Fruit fly (Drosophila melanogaster) whole organism, embryonic: ENCODE results near the gene Gale.
A peak's percentile ranks its signal among the peaks of the same experiment; 100 is the strongest.

ENCODE experiments used
- Awh ChIP-seq: fragments of 200-800 bp; sonication (Bioruptor generic); IDR thresholded peaks from 2 replicates; pipeline ENCODE4, ENCODE4 v1.3.6; 2022; ENCODE audit warnings: missing biosample characterization, missing genetic modification characterization
- Bgb ChIP-seq: fragments of 200-800 bp; sonication (Bioruptor generic); IDR thresholded peaks from 2 replicates; pipeline ENCODE4 v1.3.6; 2022; ENCODE audit warnings: missing biosample characterization, missing genetic modification characterization; ENCODE audit not compliant: partially characterized antibody
- CG10267 ChIP-seq: fragments of 200-800 bp; sonication (Bioruptor generic); optimal IDR thresholded peaks from 2 replicates; lab custom pipeline; 2018; ENCODE audit warnings: missing biosample characterization, mild to moderate bottlenecking, missing genetic modification characterization, moderate library complexity
- CG10431 ChIP-seq: fragments of 200-800 bp; sonication (Bioruptor generic); optimal IDR thresholded peaks from 3 replicates; lab custom pipeline; 2018; ENCODE audit warnings: missing biosample characterization, mild to moderate bottlenecking, missing genetic modification characterization
- CG11247 ChIP-seq: fragments of 200-800 bp; sonication (Bioruptor generic); IDR thresholded peaks from 2 replicates; pipeline ENCODE4 v1.3.6; 2022; ENCODE audit warnings: missing biosample characterization, missing genetic modification characterization
- CG12071 ChIP-seq: fragments of 200-800 bp; sonication (Bioruptor generic); optimal IDR thresholded peaks from 3 replicates; lab custom pipeline; 2018; ENCODE audit warnings: missing biosample characterization, mild to moderate bottlenecking, missing genetic modification characterization
- CG13894 ChIP-seq: fragments of 200-800 bp; sonication (Bioruptor generic); optimal IDR thresholded peaks from 3 replicates; lab custom pipeline; 2018; ENCODE audit warnings: missing biosample characterization, mild to moderate bottlenecking, missing genetic modification characterization, moderate library complexity
- CG14667 ChIP-seq: fragments of 200-800 bp; sonication (Bioruptor generic); IDR thresholded peaks from 2 replicates; pipeline ENCODE4 v1.3.6; 2022; ENCODE audit warnings: missing biosample characterization, missing genetic modification characterization
- CG1529 ChIP-seq: fragments of 200-800 bp; sonication (Bioruptor generic); optimal IDR thresholded peaks from 3 replicates; lab custom pipeline; 2018; ENCODE audit warnings: missing biosample characterization, missing genetic modification characterization
- CG16815 ChIP-seq: fragments of 200-800 bp; sonication (Bioruptor generic); optimal IDR thresholded peaks from 3 replicates; lab custom pipeline; 2017; ENCODE audit warnings: missing biosample characterization, mild to moderate bottlenecking, missing genetic modification characterization
- CG17186 ChIP-seq: fragments of 200-800 bp; sonication (Bioruptor generic); optimal IDR thresholded peaks from 3 replicates; lab custom pipeline; 2017; ENCODE audit warnings: missing biosample characterization, missing genetic modification reagents, missing genetic modification characterization
- CG2889 ChIP-seq: fragments of 200-800 bp; sonication (Bioruptor generic); IDR thresholded peaks from 3 replicates; pipeline ENCODE4 v1.3.6; 2022; ENCODE audit warnings: missing biosample characterization, missing genetic modification characterization
- CG32532 ChIP-seq: fragments of 200-800 bp; sonication (Bioruptor generic); IDR thresholded peaks from 2 replicates; pipeline ENCODE4 v1.3.6; 2022; ENCODE audit warnings: missing biosample characterization, missing genetic modification characterization
- CG32772 ChIP-seq: fragments of 200-800 bp; sonication (Bioruptor generic); IDR thresholded peaks from 2 replicates; pipeline ENCODE4 v1.3.6; 2022; ENCODE audit warnings: missing biosample characterization, missing genetic modification characterization
- CG3407 ChIP-seq: fragments of 200-800 bp; sonication (Bioruptor generic); optimal IDR thresholded peaks from 2 replicates; lab custom pipeline; 2018; ENCODE audit warnings: missing biosample characterization, mild to moderate bottlenecking, missing genetic modification characterization
- CG6689 ChIP-seq: fragments of 200-800 bp; sonication (Bioruptor generic); IDR thresholded peaks from 2 replicates; pipeline ENCODE4 v1.3.6; 2022; ENCODE audit warnings: missing biosample characterization, missing genetic modification characterization
- CG8290 ChIP-seq, 3 experiments: fragments of 200-800 bp; sonication (Bioruptor generic); optimal IDR thresholded peaks; 2 replicates each; lab custom pipeline; 2016 to 2019; ENCODE audit warnings: missing biosample characterization in 3 of 3, missing genetic modification characterization in 3 of 3, mild to moderate bottlenecking in 2 of 3, moderate library complexity in 1 of 3
- CG8359 ChIP-seq: fragments of 200-800 bp; sonication (Bioruptor generic); optimal IDR thresholded peaks from 2 replicates; lab custom pipeline; 2017; ENCODE audit warnings: missing biosample characterization, mild to moderate bottlenecking, missing genetic modification characterization, borderline replicate concordance
- CG9797 ChIP-seq: fragments of 200-800 bp; sonication (Bioruptor generic); optimal IDR thresholded peaks from 3 replicates; lab custom pipeline; 2018; ENCODE audit warnings: missing biosample characterization, mild to moderate bottlenecking, missing genetic modification characterization
- Dad ChIP-seq: fragments of 200-800 bp; sonication (Bioruptor generic); optimal IDR thresholded peaks from 3 replicates; lab custom pipeline; 2016; ENCODE audit warnings: missing biosample characterization, missing genetic modification characterization
- Dp ChIP-seq: fragments of 200-800 bp; sonication (Bioruptor generic); optimal IDR thresholded peaks from 2 replicates; lab custom pipeline; 2018; ENCODE audit warnings: missing biosample characterization, mild to moderate bottlenecking, missing genetic modification characterization, moderate library complexity
- Gsc ChIP-seq: fragments of 200-800 bp; sonication (Bioruptor generic); IDR thresholded peaks from 2 replicates; pipeline ENCODE4 v1.3.6; 2022; ENCODE audit warnings: missing biosample characterization, missing genetic modification characterization
- Max ChIP-seq: fragments of 200-800 bp; sonication (Bioruptor generic); optimal IDR thresholded peaks from 2 replicates; lab custom pipeline; 2016; ENCODE audit warnings: missing biosample characterization, mild to moderate bottlenecking, missing genetic modification characterization
- Neu2 ChIP-seq: fragments of 200-800 bp; sonication (Bioruptor generic); optimal IDR thresholded peaks from 3 replicates; lab custom pipeline; 2016; ENCODE audit warnings: missing biosample characterization, missing genetic modification characterization, borderline replicate concordance
- TFAM ChIP-seq: fragments of 200-800 bp; sonication (Bioruptor generic); optimal IDR thresholded peaks from 2 replicates; lab custom pipeline; 2017; ENCODE audit warnings: missing biosample characterization, missing genetic modification characterization, inconsistent platforms
- Trl ChIP-seq, 3 experiments: fragments of >200 bp in 2 of 3; fragments of 200-800 bp in 1 of 3; sonication (Bioruptor generic) in 1 of 3; optimal IDR thresholded peaks; 2 replicates in 1 of 3; 3 replicates in 2 of 3; lab custom pipeline; 2016 to 2017; ENCODE audit warnings: missing biosample characterization in 1 of 3, missing genetic modification characterization in 1 of 3
- Xbp1 ChIP-seq: fragments of 200-800 bp; sonication (Bioruptor generic); optimal IDR thresholded peaks from 3 replicates; lab custom pipeline; 2016; ENCODE audit warnings: missing biosample characterization, mild to moderate bottlenecking, missing genetic modification characterization
- ara ChIP-seq: fragments of 200-800 bp; sonication (Bioruptor generic); IDR thresholded peaks from 2 replicates; pipeline ENCODE4 v1.3.6; 2022; ENCODE audit warnings: missing biosample characterization, missing genetic modification characterization
- bbx ChIP-seq: fragments of 200-800 bp; sonication (Bioruptor generic); IDR thresholded peaks from 2 replicates; pipeline ENCODE4 v1.3.6; 2022; ENCODE audit warnings: missing biosample characterization, missing genetic modification characterization; ENCODE audit not compliant: partially characterized antibody
- bcd ChIP-seq: fragments of 200-800 bp; sonication (Bioruptor generic); optimal IDR thresholded peaks from 2 replicates; lab custom pipeline; 2017; ENCODE audit warnings: missing biosample characterization, mild to moderate bottlenecking, missing genetic modification characterization
- crol ChIP-seq: fragments of 200-800 bp; sonication (Bioruptor generic); IDR thresholded peaks from 2 replicates; pipeline ENCODE4 v1.3.6; 2022; ENCODE audit warnings: missing biosample characterization, missing genetic modification characterization
- disco-r ChIP-seq: fragments of 200-800 bp; sonication (Bioruptor generic); optimal IDR thresholded peaks from 2 replicates; lab custom pipeline; 2016; ENCODE audit warnings: missing biosample characterization, missing genetic modification characterization
- dpn ChIP-seq, 2 experiments: fragments of 200-800 bp; sonication (Bioruptor generic); optimal IDR thresholded peaks; 3 replicates each; lab custom pipeline; 2016; ENCODE audit warnings: missing biosample characterization in 2 of 2, missing genetic modification characterization in 2 of 2
- ewg ChIP-seq: fragments of 200-800 bp; sonication (Bioruptor generic); optimal IDR thresholded peaks from 3 replicates; lab custom pipeline; 2017; ENCODE audit warnings: mild to moderate bottlenecking, missing biosample characterization, missing genetic modification reagents, missing genetic modification characterization
- fru ChIP-seq: fragments of >200 bp; optimal IDR thresholded peaks from 2 replicates; lab custom pipeline; 2017
- hb ChIP-seq: fragments of 200-800 bp; sonication (Bioruptor generic); IDR thresholded peaks from 3 replicates; pipeline ENCODE4 v1.3.6; 2022; ENCODE audit warnings: missing biosample characterization, missing genetic modification characterization; ENCODE audit not compliant: partially characterized antibody
- inv ChIP-seq: fragments of 200-800 bp; sonication (Bioruptor generic); IDR thresholded peaks from 2 replicates; pipeline ENCODE4 v1.3.6; 2022; ENCODE audit warnings: missing biosample characterization, missing genetic modification characterization; ENCODE audit not compliant: partially characterized antibody
- oc ChIP-seq: fragments of 200-800 bp; sonication (Bioruptor generic); optimal IDR thresholded peaks from 2 replicates; lab custom pipeline; 2018; ENCODE audit warnings: missing biosample characterization, mild to moderate bottlenecking, missing genetic modification characterization, moderate library complexity
- odd ChIP-seq: fragments of 200-800 bp; sonication (Bioruptor generic); optimal IDR thresholded peaks from 2 replicates; lab custom pipeline; 2017; ENCODE audit warnings: missing biosample characterization, mild to moderate bottlenecking, missing genetic modification characterization
- pfk ChIP-seq: fragments of 200-800 bp; sonication (Bioruptor generic); optimal IDR thresholded peaks from 2 replicates; lab custom pipeline; 2018; ENCODE audit warnings: missing biosample characterization, mild to moderate bottlenecking, missing genetic modification characterization, moderate library complexity
- pnt ChIP-seq: fragments of 200-800 bp; sonication (Bioruptor generic); optimal IDR thresholded peaks from 3 replicates; lab custom pipeline; 2016; ENCODE audit warnings: missing biosample characterization, missing genetic modification characterization
- pros ChIP-seq: fragments of 200-800 bp; sonication (Bioruptor generic); optimal IDR thresholded peaks from 3 replicates; lab custom pipeline; 2019; ENCODE audit warnings: missing biosample characterization, mild to moderate bottlenecking, missing genetic modification characterization, moderate library complexity
- rib ChIP-seq: fragments of 200-800 bp; sonication (Bioruptor generic); IDR thresholded peaks from 2 replicates; pipeline ENCODE4 v1.3.6; 2022; ENCODE audit warnings: missing biosample characterization, missing genetic modification characterization
- seq ChIP-seq: fragments of 200-800 bp; sonication (Bioruptor generic); IDR thresholded peaks from 2 replicates; pipeline ENCODE4 v1.3.6; 2022; ENCODE audit warnings: missing biosample characterization, missing genetic modification characterization
- stwl ChIP-seq: fragments of 200-800 bp; sonication (Bioruptor generic); optimal IDR thresholded peaks from 3 replicates; lab custom pipeline; 2018; ENCODE audit warnings: missing biosample characterization, mild to moderate bottlenecking, missing genetic modification characterization, moderate library complexity
- tgo ChIP-seq: fragments of 200-800 bp; sonication (Bioruptor generic); IDR thresholded peaks from 3 replicates; pipeline ENCODE4 v1.3.6; 2022; ENCODE audit warnings: missing biosample characterization, missing genetic modification characterization
- tx ChIP-seq: fragments of 200-800 bp; sonication (Bioruptor generic); optimal IDR thresholded peaks from 2 replicates; lab custom pipeline; 2016; ENCODE audit warnings: missing biosample characterization, missing genetic modification characterization
- vvl ChIP-seq: fragments of 200-800 bp; sonication (Bioruptor generic); IDR thresholded peaks from 2 replicates; pipeline ENCODE4 v1.3.6; 2022; ENCODE audit warnings: missing biosample characterization, missing genetic modification characterization
- zen2 ChIP-seq: fragments of 200-800 bp; sonication (Bioruptor generic); IDR thresholded peaks from 3 replicates; pipeline ENCODE4 v1.3.6; 2022; ENCODE audit warnings: missing biosample characterization, missing genetic modification characterization; ENCODE audit not compliant: partially characterized antibody

Gene Gale

dm6 chr3L:615425-616046, 32.8 kb upstream of the Gale start (continued):
- TF ChIP-seq CG8359, result peak; percentile 72
- peak; percentile 83 for TF ChIP-seq CG3407
- TF ChIP-seq ara (GFP tag; lab: Robert Waterston, UW), result peak; percentile 80
- no peak for TF ChIP-seq CG10431
- TF ChIP-seq CG6689, result peak; percentile 92
- TF ChIP-seq bcd (GFP tag; lab: Kevin White, UChicago), result peak; percentile 81
- peak; percentile 63 for TF ChIP-seq disco-r (GFP tag; lab: Kevin White, UChicago)
- peak; percentile 75; the same call in 2 of the 3 replicates for TF ChIP-seq CG2889 (GFP tag; lab: Robert Waterston, UW)
- peak; percentile 81 to 85 for TF ChIP-seq dpn (GFP tag; optimal IDR thresholded peaks at IDR 0.05; lab: Kevin White, UChicago)
- TF ChIP-seq oc (tag; lab: Kevin White, UChicago), result peak; percentile 83
- TF ChIP-seq Gsc (GFP tag; lab: Robert Waterston, UW), result peak; percentile 43
- no peak for TF ChIP-seq Bgb
- no peak for TF ChIP-seq zen2 (GFP tag; lab: Robert Waterston, UW)
- no peak for TF ChIP-seq hb (GFP tag; lab: Robert Waterston, UW)
- peak; percentile 38; the same call in 1 of the 2 replicates for TF ChIP-seq crol (GFP tag; lab: Robert Waterston, UW)
- no peak for TF ChIP-seq Trl (optimal IDR thresholded peaks at IDR 0.05; lab: Kevin White, UChicago)
- peak; percentile 82 for TF ChIP-seq Trl (GFP tag; optimal IDR thresholded peaks at IDR 0.05; lab: Kevin White, UChicago)
- no peak for TF ChIP-seq CG13894
- TF ChIP-seq CG16815 (GFP tag; lab: Kevin White, UChicago), result peak; percentile 67
- TF ChIP-seq tgo (GFP tag; lab: Robert Waterston, UW), result peak; percentile 88
- TF ChIP-seq CG32772, result peak; percentile 89
- TF ChIP-seq Xbp1 (GFP tag; lab: Kevin White, UChicago), result peak; percentile 92
- TF ChIP-seq CG10267 (tag; lab: Kevin White, UChicago), result peak; percentile 79
- TF ChIP-seq CG12071, result peak; percentile 39
- no peak for TF ChIP-seq fru
- peak; percentile 53 for TF ChIP-seq CG17186 (GFP tag; lab: Kevin White, UChicago)
- peak; percentile 89 for TF ChIP-seq Awh (GFP tag; lab: Robert Waterston, UW)
- peak; percentile 57 for TF ChIP-seq CG8290 (GFP tag; optimal IDR thresholded peaks at IDR 0.05; lab: Kevin White, UChicago)
- TF ChIP-seq CG8290 (tag; optimal IDR thresholded peaks at IDR 0.05; lab: Kevin White, UChicago), result no peak
- TF ChIP-seq tx (GFP tag; lab: Kevin White, UChicago), result peak; percentile 83
- peak; percentile 69 for TF ChIP-seq CG14667 (GFP tag; lab: Robert Waterston, UW)
- TF ChIP-seq Dad (GFP tag; lab: Kevin White, UChicago), result peak; percentile 81
- TF ChIP-seq CG32532 (GFP tag; lab: Robert Waterston, UW), result peak; percentile 73; the same call in 1 of the 2 replicates
- no peak for TF ChIP-seq Dp (GFP tag; lab: Kevin White, UChicago)
- TF ChIP-seq CG9797 (GFP tag; lab: Kevin White, UChicago), result no peak
- peak; percentile 87 for TF ChIP-seq Max (GFP tag; lab: Kevin White, UChicago)
- TF ChIP-seq stwl, result peak; percentile 3
- peak; percentile 92 for TF ChIP-seq vvl
- TF ChIP-seq pros (GFP tag; lab: Kevin White, UChicago), result peak; percentile 75
- peak; percentile 82 for TF ChIP-seq CG1529 (GFP tag; lab: Kevin White, UChicago)
- peak; percentile 76 for TF ChIP-seq odd (GFP tag; lab: Kevin White, UChicago)
- TF ChIP-seq pfk (GFP tag; lab: Kevin White, UChicago), result no peak
- peak; percentile 72 for TF ChIP-seq CG11247
- peak; percentile 79 for TF ChIP-seq ewg
- no peak for TF ChIP-seq Neu2
- TF ChIP-seq pnt (GFP tag; lab: Kevin White, UChicago), result peak; percentile 89
- no peak for TF ChIP-seq bbx (GFP tag; lab: Robert Waterston, UW)
- TF ChIP-seq inv (GFP tag; lab: Robert Waterston, UW), result no peak
- TF ChIP-seq TFAM (GFP tag; lab: Kevin White, UChicago), result peak; percentile 37
- no peak for TF ChIP-seq rib (GFP tag; lab: Robert Waterston, UW)
- peak; percentile 90 for TF ChIP-seq seq
